Fruit fly (Drosophila melanogaster): ENCODE data around the gene Mical.
A peak's percentile ranks its signal among the peaks of the same experiment; 100 is the strongest.

The Mical gene

DNA sequence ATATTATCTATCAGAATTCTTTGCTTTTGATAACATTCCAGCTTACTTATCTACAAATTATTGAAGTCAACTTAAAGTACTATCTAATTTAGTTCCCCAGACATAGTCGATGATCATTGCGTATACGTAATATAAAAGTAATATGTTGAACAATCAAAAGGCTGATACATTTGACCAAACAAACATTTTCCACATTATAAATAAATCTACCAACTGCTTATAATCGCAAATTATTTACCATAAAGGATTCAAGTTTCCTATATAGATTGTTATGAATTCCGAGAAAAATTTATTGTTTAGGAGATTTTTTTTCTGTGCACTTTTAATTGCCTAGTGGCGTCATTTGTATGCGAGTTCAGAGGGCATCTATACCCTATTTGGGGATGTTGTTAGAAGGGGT is 44.0 kb upstream of the Mical start:
- TF ChIP-seq CG9948 (tag; optimal IDR thresholded peaks at IDR 0.05) (peak; percentile 2), CG12605 (GFP tag; IDR thresholded peaks at IDR 0.05) (no peak)

- TF ChIP-seq CG8159 (tag; optimal IDR thresholded peaks at IDR 0.05) (no peak), CG12605 (GFP tag; IDR thresholded peaks at IDR 0.05) (no peak), CG15710 (tag; optimal IDR thresholded peaks at IDR 0.05) (no peak), CG14655 (GFP tag; optimal IDR thresholded peaks at IDR 0.05) (no peak), Pif1B (GFP tag; optimal IDR thresholded peaks at IDR 0.05) (no peak), EcR (GFP tag; optimal IDR thresholded peaks at IDR 0.05) (no peak), gl (tag; optimal IDR thresholded peaks at IDR 0.05) (no peak), CG34367 (tag; optimal IDR thresholded peaks at IDR 0.05) (no peak), rn (GFP tag; IDR thresholded peaks at IDR 0.05) (no peak)
These were observed 43.5 kb upstream of the Mical start for dm6 chr3R:10086222-10086621.

DNA sequence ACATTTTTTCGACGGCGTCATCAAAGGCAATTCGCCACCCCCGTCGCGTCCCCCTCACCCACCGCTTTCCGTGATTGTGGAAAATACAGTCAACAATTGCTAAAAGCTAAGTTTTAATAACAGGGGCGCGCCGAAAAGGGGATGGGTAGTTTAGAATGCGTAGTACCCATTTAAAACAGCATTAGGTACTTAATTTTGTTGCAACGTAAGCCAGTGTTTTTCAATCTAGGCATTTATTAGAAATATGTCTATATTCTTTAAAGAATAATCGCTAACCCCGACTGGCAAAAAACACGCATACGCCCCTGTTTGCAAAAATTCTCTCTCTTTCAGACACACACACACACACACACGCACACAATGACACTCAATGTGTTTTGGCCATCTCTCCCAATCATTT is 42.2 kb upstream of the Mical start:
- TF ChIP-seq Pif1A (GFP tag; optimal IDR thresholded peaks at IDR 0.05) = peak; percentile 27
- 0 out of 2 replicates have a peak, but pooled peaks have one; percentile 34 for TF ChIP-seq Ets98B (GFP tag; IDR thresholded peaks at IDR 0.05)
- no peak for TF ChIP-seq D1 (tag; optimal IDR thresholded peaks at IDR 0.05)
- TF ChIP-seq CG13204 (GFP tag; optimal IDR thresholded peaks at IDR 0.05) = no peak
- peak; percentile 75 for TF ChIP-seq Snoo (tag; optimal IDR thresholded peaks at IDR 0.05)
- TF ChIP-seq EcR (GFP tag; optimal IDR thresholded peaks at IDR 0.05) = no peak
- peak; percentile 69; the same call in 2 of the 3 replicates for TF ChIP-seq fd96Ca (GFP tag; IDR thresholded peaks at IDR 0.05)
- peak; percentile 7 for TF ChIP-seq CG8301 (tag; optimal IDR thresholded peaks at IDR 0.05)
- TF ChIP-seq CG9948 (tag; optimal IDR thresholded peaks at IDR 0.05) = peak; percentile 40
- TF ChIP-seq CG17806 (tag; optimal IDR thresholded peaks at IDR 0.05) = peak; percentile 54
- no peak for TF ChIP-seq Pif1B (GFP tag; optimal IDR thresholded peaks at IDR 0.05)
- peak; percentile 37 for TF ChIP-seq CG14655 (GFP tag; optimal IDR thresholded peaks at IDR 0.05)
- no peak for TF ChIP-seq CG12605 (GFP tag; IDR thresholded peaks at IDR 0.05)
- peak; percentile 41 for TF ChIP-seq CG8159 (tag; optimal IDR thresholded peaks at IDR 0.05)
- peak; percentile 57 for TF ChIP-seq CG15710 (tag; optimal IDR thresholded peaks at IDR 0.05)
- peak; percentile 39; the same call in 1 of the 2 replicates for TF ChIP-seq CG32121 (GFP tag; IDR thresholded peaks at IDR 0.05)
- TF ChIP-seq CG10348 (GFP tag; IDR thresholded peaks at IDR 0.05) = no peak
- peak; percentile 75 for TF ChIP-seq CG4496 (GFP tag; IDR thresholded peaks at IDR 0.05)
- no peak for TF ChIP-seq gl (tag; optimal IDR thresholded peaks at IDR 0.05)
- TF ChIP-seq CG34367 (tag; optimal IDR thresholded peaks at IDR 0.05) = peak; percentile 46
- TF ChIP-seq rn (GFP tag; IDR thresholded peaks at IDR 0.05) = 0 out of 2 replicates have a peak, but pooled peaks have one; percentile 14

DNA sequence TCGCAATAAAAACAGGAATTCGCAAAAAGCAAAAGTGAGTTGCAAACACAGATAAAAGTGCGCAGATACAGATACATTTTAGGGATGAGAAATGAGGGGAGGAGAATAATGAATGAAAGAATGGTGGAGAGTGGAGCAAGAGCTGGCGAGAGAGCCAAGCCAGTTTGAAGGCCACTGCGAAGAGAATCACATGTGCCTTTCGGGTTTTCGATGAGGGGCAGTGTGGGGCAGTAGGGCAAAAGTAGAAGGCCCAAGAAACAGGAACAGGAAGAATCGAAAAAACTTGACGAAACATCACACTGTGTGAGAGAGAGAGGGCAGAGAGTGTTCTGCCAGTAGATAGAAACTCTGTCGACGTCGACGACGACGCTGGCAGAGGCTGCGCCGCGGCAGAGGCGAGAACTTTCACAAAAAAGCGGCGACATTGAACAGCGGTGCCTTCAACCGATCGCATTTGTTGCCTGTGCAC is 41.5 kb upstream of the Mical start:
- TF ChIP-seq rn (GFP tag; IDR thresholded peaks at IDR 0.05) = no peak
- TF ChIP-seq EcR (GFP tag; optimal IDR thresholded peaks at IDR 0.05) = peak; percentile 82
- TF ChIP-seq Pif1A (GFP tag; optimal IDR thresholded peaks at IDR 0.05) = no peak
- no peak for TF ChIP-seq CG32121 (GFP tag; IDR thresholded peaks at IDR 0.05)
- TF ChIP-seq CG34367 (tag; optimal IDR thresholded peaks at IDR 0.05) = no peak
- TF ChIP-seq CG8159 (tag; optimal IDR thresholded peaks at IDR 0.05) = peak; percentile 5
- TF ChIP-seq CG15710 (tag; optimal IDR thresholded peaks at IDR 0.05) = peak; percentile 20
- TF ChIP-seq CG8301 (tag; optimal IDR thresholded peaks at IDR 0.05) = no peak
- no peak for TF ChIP-seq CG9948 (tag; optimal IDR thresholded peaks at IDR 0.05)
- TF ChIP-seq CG12605 (GFP tag; IDR thresholded peaks at IDR 0.05) = peak; percentile 19; the same call in 1 of the 2 replicates
- peak; percentile 20 for TF ChIP-seq gl (tag; optimal IDR thresholded peaks at IDR 0.05)
- no peak for TF ChIP-seq CG10348 (GFP tag; IDR thresholded peaks at IDR 0.05)
- no peak for TF ChIP-seq Snoo (tag; optimal IDR thresholded peaks at IDR 0.05)
- peak; percentile 24 for TF ChIP-seq CG13204 (GFP tag; optimal IDR thresholded peaks at IDR 0.05)
- TF ChIP-seq CG4496 (GFP tag; IDR thresholded peaks at IDR 0.05) = 0 out of 3 replicates have a peak, but pooled peaks have one; percentile 18
- TF ChIP-seq CG14655 (GFP tag; optimal IDR thresholded peaks at IDR 0.05) = no peak
- TF ChIP-seq D1 (tag; optimal IDR thresholded peaks at IDR 0.05) = no peak
- no peak for TF ChIP-seq Ets98B (GFP tag; IDR thresholded peaks at IDR 0.05)
- no peak for TF ChIP-seq Pif1B (GFP tag; optimal IDR thresholded peaks at IDR 0.05)
- no peak for TF ChIP-seq fd96Ca (GFP tag; IDR thresholded peaks at IDR 0.05)
- no peak for TF ChIP-seq CG17806 (tag; optimal IDR thresholded peaks at IDR 0.05)

dm6 chr3R:10083077-10083476 is 40.4 kb upstream of the Mical start:
- peak; percentile 30; the same call in 1 of the 3 replicates for TF ChIP-seq CG4496 (GFP tag; IDR thresholded peaks at IDR 0.05)
- no peak for TF ChIP-seq CG34367 (tag; optimal IDR thresholded peaks at IDR 0.05)

- TF ChIP-seq CG34367 (tag; optimal IDR thresholded peaks at IDR 0.05) (peak; percentile 90), fd96Ca (GFP tag; IDR thresholded peaks at IDR 0.05) (peak; percentile 82), Pif1A (GFP tag; optimal IDR thresholded peaks at IDR 0.05) (peak; percentile 79), CG13204 (GFP tag; optimal IDR thresholded peaks at IDR 0.05) (peak; percentile 78), CG9948 (tag; optimal IDR thresholded peaks at IDR 0.05) (peak; percentile 94), CG15710 (tag; optimal IDR thresholded peaks at IDR 0.05) (peak; percentile 93), CG14655 (GFP tag; optimal IDR thresholded peaks at IDR 0.05) (peak; percentile 66), CG8301 (tag; optimal IDR thresholded peaks at IDR 0.05) (peak; percentile 54), CG17806 (tag; optimal IDR thresholded peaks at IDR 0.05) (peak; percentile 90), D1 (tag; optimal IDR thresholded peaks at IDR 0.05) (peak; percentile 81), CG12605 (GFP tag; IDR thresholded peaks at IDR 0.05) (0 out of 2 replicates have a peak, but pooled peaks have one; percentile 20), CG32121 (GFP tag; IDR thresholded peaks at IDR 0.05) (no peak), Ets98B (GFP tag; IDR thresholded peaks at IDR 0.05) (peak; percentile 31; the same call in 1 of the 2 replicates), CG10348 (GFP tag; IDR thresholded peaks at IDR 0.05) (no peak), rn (GFP tag; IDR thresholded peaks at IDR 0.05) (peak; percentile 37; the same call in 1 of the 2 replicates), CG4496 (GFP tag; IDR thresholded peaks at IDR 0.05) (peak; percentile 83), Snoo (tag; optimal IDR thresholded peaks at IDR 0.05) (peak; percentile 59), Pif1B (GFP tag; optimal IDR thresholded peaks at IDR 0.05) (peak; percentile 73), gl (tag; optimal IDR thresholded peaks at IDR 0.05) (peak; percentile 87), EcR (GFP tag; optimal IDR thresholded peaks at IDR 0.05) (peak; percentile 37), CG8159 (tag; optimal IDR thresholded peaks at IDR 0.05) (peak; percentile 94)
These were observed 39.9 kb upstream of the Mical start for dm6 chr3R:10082549-10083075.
